Fruit fly (Drosophila melanogaster): ENCODE data around the gene CG16888.

The CG16888 gene

DNA sequence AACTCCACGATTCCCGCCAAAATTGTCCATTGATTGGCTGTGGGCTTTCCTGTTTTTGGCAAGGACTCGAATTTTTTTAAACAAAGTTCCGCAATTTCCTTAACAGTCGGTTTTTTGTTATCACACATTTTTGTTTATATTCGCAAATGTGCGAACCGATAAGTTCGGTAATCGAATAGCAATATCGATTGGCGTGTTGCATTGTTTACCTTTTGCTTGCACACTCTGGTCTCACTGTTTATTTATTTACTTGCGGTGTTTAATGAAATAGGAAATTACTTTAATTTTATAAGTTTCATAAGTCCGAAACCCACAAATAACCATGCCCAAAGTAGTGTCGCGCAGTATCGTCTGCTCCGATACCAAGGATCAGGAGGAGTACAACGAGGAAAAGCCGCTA lies 1.7 kb downstream of the CG16888 start, which contains the start of the genes Adat1 and CG16865 (continued):
- TF ChIP-seq z (GFP tag; IDR thresholded peaks at IDR 0.05): no peak
- no peak for TF ChIP-seq pho (GFP tag; optimal IDR thresholded peaks at IDR 0.05)
- TF ChIP-seq sna (GFP tag; IDR thresholded peaks at IDR 0.05; ENCODE audit: partially characterized antibody): no peak; the same call in 1 of the 2 replicates
- peak in 1 of 2 experiments; percentile 74 for TF ChIP-seq Pdp1 (GFP tag; optimal IDR thresholded peaks at IDR 0.05)
- no peak for TF ChIP-seq Nf-YA (GFP tag; IDR thresholded peaks at IDR 0.05)
- no peak for TF ChIP-seq CG33557 (GFP tag; optimal IDR thresholded peaks at IDR 0.05)
- TF ChIP-seq Doc3 (GFP tag; IDR thresholded peaks at IDR 0.05; ENCODE audit: partially characterized antibody): 0 out of 3 replicates have a peak, but pooled peaks have one; percentile 28
- no peak for TF ChIP-seq pros (GFP tag; optimal IDR thresholded peaks at IDR 0.05)
- peak; percentile 72 for TF ChIP-seq CG13287 (GFP tag; IDR thresholded peaks at IDR 0.05; ENCODE audit: partially characterized antibody)
- peak; percentile 35 for TF ChIP-seq Sin3A (optimal IDR thresholded peaks at IDR 0.05)
- TF ChIP-seq row (GFP tag; IDR thresholded peaks at IDR 0.05): no peak
- peak; percentile 74 for TF ChIP-seq CG4617 (GFP tag; optimal IDR thresholded peaks at IDR 0.05; ENCODE audit: borderline replicate concordance)
- no peak for TF ChIP-seq CG8290 (GFP tag; optimal IDR thresholded peaks at IDR 0.05)
- TF ChIP-seq CG8290 (tag; optimal IDR thresholded peaks at IDR 0.05): no peak
- TF ChIP-seq Camta (GFP tag; optimal IDR thresholded peaks at IDR 0.05): no peak
- no peak for TF ChIP-seq CG9817 (tag; optimal IDR thresholded peaks at IDR 0.05)
- TF ChIP-seq CG8924 (tag; optimal IDR thresholded peaks at IDR 0.05): no peak
- TF ChIP-seq CG6854 (GFP tag; optimal IDR thresholded peaks at IDR 0.05): no peak
- no peak for TF ChIP-seq ash1 (GFP tag; optimal IDR thresholded peaks at IDR 0.05)
- no peak for TF ChIP-seq CG34376 (GFP tag; optimal IDR thresholded peaks at IDR 0.05)
- TF ChIP-seq fu2 (GFP tag; optimal IDR thresholded peaks at IDR 0.05): no peak
- no peak for TF ChIP-seq otp (GFP tag; IDR thresholded peaks at IDR 0.05)
- TF ChIP-seq usp (GFP tag; optimal IDR thresholded peaks at IDR 0.05): no peak
- peak; percentile 87 for TF ChIP-seq onecut (GFP tag; IDR thresholded peaks at IDR 0.05)
- TF ChIP-seq Elba2 (GFP tag; optimal IDR thresholded peaks at IDR 0.05): no peak
- no peak for TF ChIP-seq Blimp-1 (GFP tag; optimal IDR thresholded peaks at IDR 0.05)
- TF ChIP-seq CG5953 (GFP tag; IDR thresholded peaks at IDR 0.05): no peak
- TF ChIP-seq gem (tag; optimal IDR thresholded peaks at IDR 0.05): no peak
- TF ChIP-seq Stat92E (GFP tag; optimal IDR thresholded peaks at IDR 0.05): no peak
- TF ChIP-seq CG15479 (GFP tag; optimal IDR thresholded peaks at IDR 0.05): no peak
- TF ChIP-seq lab (GFP tag; optimal IDR thresholded peaks at IDR 0.05): no peak
- TF ChIP-seq crol (GFP tag; IDR thresholded peaks at IDR 0.05): no peak
- no peak for TF ChIP-seq Hr51 (GFP tag; optimal IDR thresholded peaks at IDR 0.05)
- TF ChIP-seq CG7839 (tag; optimal IDR thresholded peaks at IDR 0.05): no peak
- TF ChIP-seq bsh (GFP tag; optimal IDR thresholded peaks at IDR 0.05): no peak
- no peak for TF ChIP-seq Adf1 (GFP tag; IDR thresholded peaks at IDR 0.05)
- no peak for TF ChIP-seq salm (tag; optimal IDR thresholded peaks at IDR 0.05)
- no peak for TF ChIP-seq aop (GFP tag; IDR thresholded peaks at IDR 0.05)
- no peak for TF ChIP-seq CG6272 (GFP tag; IDR thresholded peaks at IDR 0.05)
- TF ChIP-seq Hand (GFP tag; optimal IDR thresholded peaks at IDR 0.05): no peak
- no peak for TF ChIP-seq CG14441 (GFP tag; IDR thresholded peaks at IDR 0.05)
- no peak for TF ChIP-seq mirr (GFP tag; optimal IDR thresholded peaks at IDR 0.05)
- TF ChIP-seq Six4 (GFP tag; optimal IDR thresholded peaks at IDR 0.05): no peak
- TF ChIP-seq HLH4C (GFP tag; IDR thresholded peaks at IDR 0.05; ENCODE audit: partially characterized antibody): peak; percentile 38; the same call in 1 of the 3 replicates
- TF ChIP-seq CG16779 (GFP tag; IDR thresholded peaks at IDR 0.05): no peak
- TF ChIP-seq CG2875 (GFP tag; optimal IDR thresholded peaks at IDR 0.05): no peak
- TF ChIP-seq Ada2b (GFP tag; IDR thresholded peaks at IDR 0.05): no peak
- TF ChIP-seq gcm2 (GFP tag; optimal IDR thresholded peaks at IDR 0.05): no peak
- no peak for TF ChIP-seq gsb-n (tag; optimal IDR thresholded peaks at IDR 0.05)
- no peak for TF ChIP-seq gce (GFP tag; IDR thresholded peaks at IDR 0.05)
- no peak for TF ChIP-seq CG1603 (tag; optimal IDR thresholded peaks at IDR 0.05)

Measured in whole organism, embryonic.